Fruit fly (Drosophila melanogaster) whole organism, wandering third instar larva: ENCODE results near the gene Dhod.

Experiments
- Abd-B ChIP-seq: fragments of >200 bp; optimal IDR thresholded peaks from 2 replicates; lab custom pipeline; 2017; ENCODE audit warnings: missing biosample characterization, missing genetic modification characterization
- CG32264 ChIP-seq: fragments of 200-800 bp; sonication (Bioruptor generic); optimal IDR thresholded peaks from 2 replicates; lab custom pipeline; 2016; ENCODE audit warnings: missing biosample characterization, missing genetic modification characterization
- CG9705 ChIP-seq: fragments of 200-800 bp; sonication (Bioruptor generic); optimal IDR thresholded peaks from 2 replicates; lab custom pipeline; 2018; ENCODE audit warnings: missing biosample characterization, mild to moderate bottlenecking, missing genetic modification characterization
- CrebA ChIP-seq: fragments of 200-800 bp; sonication (Bioruptor generic); optimal IDR thresholded peaks from 2 replicates; lab custom pipeline; 2016; ENCODE audit warnings: missing biosample characterization, mild to moderate bottlenecking, missing genetic modification characterization, borderline replicate concordance
- Dfd ChIP-seq: fragments of >200 bp; optimal IDR thresholded peaks from 2 replicates; lab custom pipeline; 2017; ENCODE audit warnings: missing biosample characterization, missing genetic modification characterization
- Dif ChIP-seq: fragments of 200-275, 200-300 bp; sonication (Bioruptor generic); optimal IDR thresholded peaks from 2 replicates; lab custom pipeline; 2018; ENCODE audit warnings: missing biosample characterization, missing genetic modification characterization; ENCODE audit not compliant: partially characterized antibody
- GATAd ChIP-seq: sonication (Bioruptor generic); optimal IDR thresholded peaks from 2 replicates; lab custom pipeline; 2016; ENCODE audit warnings: missing biosample characterization, missing genetic modification characterization
- HLH106 ChIP-seq: fragments of 200-800 bp; optimal IDR thresholded peaks from 3 replicates; lab custom pipeline; 2019; ENCODE audit warnings: missing biosample characterization, mild to moderate bottlenecking, missing genetic modification characterization, moderate library complexity
- Hnf4 ChIP-seq: fragments of 200-800 bp; sonication (Bioruptor generic); optimal IDR thresholded peaks from 2 replicates; lab custom pipeline; 2016; ENCODE audit warnings: missing biosample characterization, mild to moderate bottlenecking, missing genetic modification characterization
- Hr78 ChIP-seq: fragments of >200 bp; optimal IDR thresholded peaks from 2 replicates; lab custom pipeline; 2017; ENCODE audit warnings: missing biosample characterization, missing genetic modification characterization
- Hr83 ChIP-seq: fragments of 200-300 bp; sonication (Bioruptor generic); optimal IDR thresholded peaks from 2 replicates; lab custom pipeline; 2016; ENCODE audit warnings: missing biosample characterization, mild to moderate bottlenecking, missing genetic modification characterization, moderate library complexity; ENCODE audit not compliant: poor library complexity, severe bottlenecking
- Jra ChIP-seq: sonication (Bioruptor generic); optimal IDR thresholded peaks from 2 replicates; lab custom pipeline; 2016; ENCODE audit warnings: missing biosample characterization, missing genetic modification characterization
- Mio ChIP-seq: sonication (Bioruptor generic); optimal IDR thresholded peaks from 2 replicates; lab custom pipeline; 2016; ENCODE audit warnings: missing biosample characterization, missing genetic modification characterization
- N ChIP-seq: fragments of >200 bp; optimal IDR thresholded peaks from 2 replicates; lab custom pipeline; 2018; ENCODE audit warnings: missing biosample characterization, missing external identifiers, missing genetic modification characterization
- OdsH ChIP-seq: fragments of 200-800 bp; sonication (Bioruptor generic); optimal IDR thresholded peaks from 2 replicates; lab custom pipeline; 2016; ENCODE audit warnings: missing biosample characterization, mild to moderate bottlenecking, missing genetic modification characterization
- Rel ChIP-seq, 2 experiments: fragments of 200-800 bp; sonication (Bioruptor generic) in 1 of 2; optimal IDR thresholded peaks; 2 replicates in 1 of 2; 3 replicates in 1 of 2; lab custom pipeline; 2016 to 2019; ENCODE audit warnings: mild to moderate bottlenecking in 2 of 2, missing biosample characterization in 2 of 2, missing genetic modification characterization in 2 of 2, moderate library complexity in 1 of 2
- Sp1 ChIP-seq: fragments of 200-800 bp; sonication (Bioruptor generic); optimal IDR thresholded peaks from 3 replicates; lab custom pipeline; 2019; ENCODE audit warnings: missing biosample characterization, mild to moderate bottlenecking, missing genetic modification characterization, moderate library complexity
- Vsx2 ChIP-seq: fragments of 200-300, 225-300 bp; sonication (Bioruptor generic); optimal IDR thresholded peaks from 2 replicates; lab custom pipeline; 2018; ENCODE audit warnings: missing biosample characterization, missing genetic modification characterization; ENCODE audit not compliant: partially characterized antibody
- br ChIP-seq: fragments of 200-800 bp; sonication (Bioruptor generic); optimal IDR thresholded peaks from 2 replicates; lab custom pipeline; 2016; ENCODE audit warnings: missing biosample characterization, missing genetic modification characterization
- brk ChIP-seq: fragments of 200-800 bp; sonication (Bioruptor generic); optimal IDR thresholded peaks from 2 replicates; lab custom pipeline; 2016; ENCODE audit warnings: missing biosample characterization, mild to moderate bottlenecking, missing genetic modification characterization
- dl ChIP-seq, 2 experiments: fragments of 175-275, 200-275 bp in 1 of 2; fragments of 200-275 bp in 1 of 2; sonication (Bioruptor generic); optimal IDR thresholded peaks; lab custom pipeline; 2018; ENCODE audit warnings: mild to moderate bottlenecking in 2 of 2, missing biosample characterization in 2 of 2, missing genetic modification characterization in 2 of 2, moderate library complexity in 2 of 2; ENCODE audit not compliant: partially characterized antibody in 2 of 2, insufficient read depth in 1 of 2
- dmrt93B ChIP-seq: fragments of 200-800 bp; sonication (Bioruptor generic); optimal IDR thresholded peaks from 2 replicates; lab custom pipeline; 2018; ENCODE audit warnings: missing biosample characterization, mild to moderate bottlenecking, missing genetic modification characterization
- dsf ChIP-seq: sonication (Bioruptor generic); optimal IDR thresholded peaks from 2 replicates; lab custom pipeline; 2016; ENCODE audit warnings: missing biosample characterization, missing genetic modification characterization, borderline replicate concordance
- ey ChIP-seq: fragments of 200-800 bp; sonication (Bioruptor generic); optimal IDR thresholded peaks from 2 replicates; lab custom pipeline; 2016; ENCODE audit warnings: missing biosample characterization, missing genetic modification characterization
- foxo ChIP-seq, 2 experiments: fragments of 200-800 bp; sonication (Bioruptor generic); optimal IDR thresholded peaks; 2 replicates in 1 of 2; 3 replicates in 1 of 2; lab custom pipeline; 2016 to 2017; ENCODE audit warnings: missing biosample characterization in 2 of 2, missing genetic modification characterization in 2 of 2
- fru ChIP-seq: fragments of 200-800 bp; sonication (Bioruptor generic); optimal IDR thresholded peaks from 3 replicates; lab custom pipeline; 2016; ENCODE audit warnings: missing biosample characterization, mild to moderate bottlenecking, missing genetic modification characterization
- h ChIP-seq: fragments of 200-800 bp; sonication (Bioruptor generic); optimal IDR thresholded peaks from 3 replicates; lab custom pipeline; 2016; ENCODE audit warnings: missing biosample characterization, mild to moderate bottlenecking, missing genetic modification characterization
- jim ChIP-seq: fragments of 175-275, 200-325 bp; sonication (Bioruptor generic); optimal IDR thresholded peaks from 2 replicates; lab custom pipeline; 2016; ENCODE audit warnings: missing biosample characterization, mild to moderate bottlenecking, missing genetic modification characterization
- lola ChIP-seq: fragments of >200 bp; optimal IDR thresholded peaks from 2 replicates; lab custom pipeline; 2017; ENCODE audit warnings: missing biosample characterization, missing genetic modification characterization
- pan ChIP-seq: fragments of >200 bp; optimal IDR thresholded peaks from 2 replicates; lab custom pipeline; 2017
- psq ChIP-seq: fragments of 200-800 bp; sonication (Bioruptor generic); optimal IDR thresholded peaks from 3 replicates; lab custom pipeline; 2017; ENCODE audit warnings: missing biosample characterization, mild to moderate bottlenecking, missing genetic modification characterization, moderate library complexity
- rgr ChIP-seq: fragments of 200-800 bp; sonication (Bioruptor generic); optimal IDR thresholded peaks from 3 replicates; lab custom pipeline; 2016; ENCODE audit warnings: missing biosample characterization, mild to moderate bottlenecking, missing genetic modification characterization
- sage ChIP-seq: fragments of 200-800 bp; sonication (Bioruptor generic); optimal IDR thresholded peaks from 2 replicates; lab custom pipeline; 2016; ENCODE audit warnings: missing biosample characterization, mild to moderate bottlenecking, missing genetic modification characterization
- sv ChIP-seq: fragments of 200-800 bp; sonication (Bioruptor generic); optimal IDR thresholded peaks from 3 replicates; lab custom pipeline; 2016; ENCODE audit warnings: missing biosample characterization, missing genetic modification characterization
- tai ChIP-seq: sonication (Bioruptor generic); optimal IDR thresholded peaks from 2 replicates; lab custom pipeline; 2016; ENCODE audit warnings: missing biosample characterization, missing genetic modification characterization
- usp ChIP-seq: fragments of >200 bp; optimal IDR thresholded peaks from 2 replicates; lab custom pipeline; 2017; ENCODE audit warnings: missing biosample characterization, missing genetic modification characterization
- woc ChIP-seq: sonication (Bioruptor generic); optimal IDR thresholded peaks from 2 replicates; lab custom pipeline; 2016; ENCODE audit warnings: missing biosample characterization, mild to moderate bottlenecking, missing genetic modification characterization

Dhod gene

dm6 chr3R:8684328-8685177 is 31.8 kb upstream of the Dhod start, which contains the start of gene CG44227:
CG44227 (minus strand) TSS chr3R:8685176.
- TF ChIP-seq sage (GFP tag; lab: Kevin White, UChicago) = no peak
- TF ChIP-seq dmrt93B (GFP tag; lab: Kevin White, UChicago) = no peak
- no peak for TF ChIP-seq fru (GFP tag; lab: Kevin White, UChicago)
- no peak for TF ChIP-seq Hr78 (GFP tag; lab: Kevin White, UChicago)
- TF ChIP-seq h (GFP tag; lab: Kevin White, UChicago) = no peak
- TF ChIP-seq CG9705 = no peak
- TF ChIP-seq foxo (GFP tag; optimal IDR thresholded peaks at IDR 0.05; lab: Kevin White, UChicago) = no peak
- TF ChIP-seq Mio (GFP tag; lab: Kevin White, UChicago) = no peak
- TF ChIP-seq usp (GFP tag; lab: Kevin White, UChicago) = no peak
- TF ChIP-seq tai = no peak
- TF ChIP-seq Abd-B = no peak
- no peak for TF ChIP-seq Hr83 (GFP tag; lab: Kevin White, UChicago)
- TF ChIP-seq Vsx2 = no peak
- TF ChIP-seq Dfd (GFP tag; lab: Kevin White, UChicago) = no peak

- no peak for TF ChIP-seq ey (GFP tag; lab: Kevin White, UChicago)
- no peak for TF ChIP-seq GATAd
- no peak for TF ChIP-seq Dfd (GFP tag; lab: Kevin White, UChicago)
- TF ChIP-seq sv (GFP tag; lab: Kevin White, UChicago) = no peak
- TF ChIP-seq Hr78 (GFP tag; lab: Kevin White, UChicago) = no peak
- TF ChIP-seq N (GFP tag; lab: Kevin White, UChicago) = no peak
- TF ChIP-seq Hr83 (GFP tag; lab: Kevin White, UChicago) = no peak
- no peak for TF ChIP-seq Abd-B
- TF ChIP-seq br (GFP tag; lab: Kevin White, UChicago) = no peak
- no peak for TF ChIP-seq CrebA
Measured at dm6 chr3R:8683280-8683679, 30.6 kb upstream of the Dhod start.

- no peak for TF ChIP-seq woc (GFP tag; lab: Kevin White, UChicago)
- TF ChIP-seq jim (GFP tag; lab: Kevin White, UChicago) = no peak
- no peak for TF ChIP-seq GATAd
- TF ChIP-seq brk (GFP tag; lab: Kevin White, UChicago) = no peak
- no peak for TF ChIP-seq CrebA
- TF ChIP-seq, all 38 proteins: peak for 0
Measured at dm6 chr3R:8680611-8681010, 27.9 kb upstream of the Dhod start.

- TF ChIP-seq Dfd (GFP tag; lab: Kevin White, UChicago) = no peak
Measured at dm6 chr3R:8679934-8680333, 27.2 kb upstream of the Dhod start, which contains the start of gene CG33325. CG33325 (minus strand) TSS chr3R:8680034.

dm6 chr3R:8676560-8677000 is 23.9 kb upstream of the Dhod start, which contains the start of the genes Unc50, CG11755 and CG8043:
Unc50 (minus strand) TSS chr3R:8676613.
CG11755 (plus strand) TSS chr3R:8676915.
CG8043 (plus strand) TSS chr3R:8676915.
- peak; percentile 73 for TF ChIP-seq sage (GFP tag; lab: Kevin White, UChicago)
- peak; percentile 82 for TF ChIP-seq fru (GFP tag; lab: Kevin White, UChicago)
- no peak for TF ChIP-seq Dfd (GFP tag; lab: Kevin White, UChicago)
- peak; percentile 70 for TF ChIP-seq psq (GFP tag; lab: Kevin White, UChicago)
- no peak for TF ChIP-seq Abd-B
- peak; percentile 76 for TF ChIP-seq br (GFP tag; lab: Kevin White, UChicago)
- peak in 1 of 2 experiments; percentile 83 for TF ChIP-seq foxo (GFP tag; optimal IDR thresholded peaks at IDR 0.05; lab: Kevin White, UChicago)
- no peak for TF ChIP-seq Mio (GFP tag; lab: Kevin White, UChicago)
- no peak for TF ChIP-seq tai
- TF ChIP-seq brk (GFP tag; lab: Kevin White, UChicago) = no peak
- TF ChIP-seq CG9705 = peak; percentile 80
- no peak for TF ChIP-seq Jra (GFP tag; lab: Kevin White, UChicago)
- TF ChIP-seq usp (GFP tag; lab: Kevin White, UChicago) = no peak
- TF ChIP-seq Vsx2 = no peak
- no peak for TF ChIP-seq lola (GFP tag; lab: Kevin White, UChicago)
- no peak for TF ChIP-seq Rel (GFP tag; optimal IDR thresholded peaks at IDR 0.05; lab: Kevin White, UChicago)
- peak; percentile 48 for TF ChIP-seq Rel (tag; optimal IDR thresholded peaks at IDR 0.05; lab: Kevin White, UChicago)
- no peak for TF ChIP-seq dl (GFP tag; optimal IDR thresholded peaks at IDR 0.05; lab: Kevin White, UChicago; ENCODE audit: insufficient read depth in 1 of 2, partially characterized antibody in 2 of 2)
- TF ChIP-seq N (GFP tag; lab: Kevin White, UChicago) = no peak
- TF ChIP-seq HLH106 (tag; lab: Kevin White, UChicago) = peak; percentile 85
- peak; percentile 74 for TF ChIP-seq Sp1 (GFP tag; lab: Kevin White, UChicago)
- TF ChIP-seq CG32264 = peak; percentile 49
- TF ChIP-seq Dif (GFP tag; lab: Kevin White, UChicago) = no peak
- TF ChIP-seq dmrt93B (GFP tag; lab: Kevin White, UChicago) = peak; percentile 74
- TF ChIP-seq dsf (GFP tag; lab: Kevin White, UChicago) = peak; percentile 79
- no peak for TF ChIP-seq Hnf4 (GFP tag; lab: Kevin White, UChicago)
- no peak for TF ChIP-seq Hr78 (GFP tag; lab: Kevin White, UChicago)
- TF ChIP-seq rgr (GFP tag; lab: Kevin White, UChicago) = peak; percentile 82
- TF ChIP-seq pan (lab: Kevin White, UChicago) = no peak
- peak; percentile 79 for TF ChIP-seq OdsH (GFP tag; lab: Kevin White, UChicago)
- TF ChIP-seq woc (GFP tag; lab: Kevin White, UChicago) = peak; percentile 95
